Worm (Caenorhabditis elegans) whole organism, L2 larva: ENCODE data around the gene cdr-2.

Source experiments
- ZK546.5 ChIP-seq: sonication (generic microtip); optimal IDR thresholded peaks from 2 replicates; lab custom pipeline; 2017; ENCODE audit warnings: missing biosample characterization, missing genetic modification characterization
- ama-1 ChIP-seq: fragments of 150-350 bp; optimal IDR thresholded peaks from 2 replicates; lab custom pipeline; 2018; ENCODE audit warnings: inconsistent platforms
- elt-1 ChIP-seq: fragments of 150-350 bp; optimal IDR thresholded peaks from 2 replicates; lab custom pipeline; 2014; ENCODE audit warnings: missing biosample characterization, missing genetic modification characterization
- lin-13 ChIP-seq: fragments of 150-350 bp; optimal IDR thresholded peaks from 2 replicates; lab custom pipeline; 2014; ENCODE audit warnings: missing biosample characterization, missing genetic modification reagents, missing genetic modification characterization
- lsy-2 ChIP-seq, 2 experiments: fragments of 150-350 bp in 1 of 2; sonication (generic microtip) in 1 of 2; optimal IDR thresholded peaks; 2 replicates each; lab custom pipeline; 2014 to 2017; ENCODE audit warnings: missing biosample characterization in 2 of 2, missing genetic modification characterization in 2 of 2
- mdl-1 ChIP-seq, 2 experiments: fragments of 150-350 bp in 1 of 2; sonication (generic microtip) in 1 of 2; optimal IDR thresholded peaks; 2 replicates each; lab custom pipeline; 2017; ENCODE audit warnings: missing biosample characterization in 2 of 2, missing genetic modification characterization in 2 of 2
- nhr-11 ChIP-seq: fragments of 150-350 bp; optimal IDR thresholded peaks from 2 replicates; lab custom pipeline; 2014; ENCODE audit warnings: missing biosample characterization, missing genetic modification characterization
- nhr-12 ChIP-seq: fragments of 150-350 bp; optimal IDR thresholded peaks from 2 replicates; lab custom pipeline; 2014; ENCODE audit warnings: missing biosample characterization, missing genetic modification characterization
- nhr-129 ChIP-seq: fragments of 150-350 bp; optimal IDR thresholded peaks from 2 replicates; lab custom pipeline; 2014; ENCODE audit warnings: missing biosample characterization, missing genetic modification characterization
- nhr-77 ChIP-seq: fragments of 150-350 bp; optimal IDR thresholded peaks from 2 replicates; lab custom pipeline; 2014; ENCODE audit warnings: missing biosample characterization, missing genetic modification characterization
- snpc-4 ChIP-seq: fragments of 150-350 bp; optimal IDR thresholded peaks from 2 replicates; lab custom pipeline; 2014; ENCODE audit warnings: missing biosample characterization, missing genetic modification characterization
- unc-62 ChIP-seq: fragments of 150-350 bp; optimal IDR thresholded peaks from 2 replicates; lab custom pipeline; 2014; ENCODE audit warnings: missing biosample characterization, missing genetic modification reagents, missing genetic modification characterization
- ztf-1 ChIP-seq: fragments of 200-800 bp; sonication (Bioruptor generic); conservative IDR thresholded peaks from 2 replicates; pipeline ENCODE4 v1.3.6; 2022; ENCODE audit warnings: missing genetic modification characterization, missing compliant biosample characterization
- ztf-11 ChIP-seq: sonication (generic microtip); optimal IDR thresholded peaks from 2 replicates; lab custom pipeline; 2017; ENCODE audit warnings: missing biosample characterization, missing genetic modification characterization

DNA sequence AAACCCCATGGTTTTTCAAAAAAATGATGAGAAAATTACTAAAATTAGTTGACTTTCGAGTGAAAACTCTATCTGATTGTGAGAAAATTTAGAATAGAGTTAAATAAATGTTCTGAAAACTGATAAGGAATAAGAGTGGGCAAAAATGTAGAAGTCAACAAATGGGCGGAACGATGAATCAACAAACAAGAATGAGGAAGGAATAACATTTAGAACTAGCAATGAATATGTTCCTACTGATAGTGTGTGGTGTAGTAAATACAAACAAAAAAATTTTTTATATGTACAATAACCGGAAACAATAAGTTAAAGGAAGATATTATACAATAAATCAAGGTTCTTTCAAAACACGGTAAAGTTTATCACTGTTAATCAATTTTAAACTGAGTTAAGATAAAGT lies 28.2 kb upstream of the cdr-2 start, which contains the start of gene pals-39:
- TF ChIP-seq ztf-1 (GFP tag; lab: Robert Waterston, UW) (no peak), nhr-77 (tag; lab: Kevin White, UChicago) (no peak), ZK546.5 (no peak), elt-1 (no peak), nhr-129 (tag; lab: Kevin White, UChicago) (no peak), ama-1 (lab: Kevin White, UChicago) (no peak), lin-13 (GFP tag; lab: Kevin White, UChicago) (no peak), mdl-1 (tag; optimal IDR thresholded peaks at IDR 0.05; lab: Kevin White, UChicago) (no peak), nhr-12 (no peak), lsy-2 (tag; optimal IDR thresholded peaks at IDR 0.05; lab: Kevin White, UChicago) (no peak), unc-62 (GFP tag; lab: Kevin White, UChicago) (no peak), ztf-11 (tag; lab: Kevin White, UChicago) (no peak), snpc-4 (tag; lab: Kevin White, UChicago) (no peak), nhr-11 (tag; lab: Kevin White, UChicago) (no peak)
